Worm (Caenorhabditis elegans) whole organism, L4/young adult: ENCODE results near the gene str-125.

ENCODE experiments used
- W03F9.2 ChIP-seq: fragments of 150-350 bp; optimal IDR thresholded peaks from 2 replicates; lab custom pipeline; 2014; ENCODE audit warnings: missing biosample characterization, missing genetic modification characterization
- him-1 ChIP-seq: sonication (generic microtip); optimal IDR thresholded peaks from 2 replicates; lab custom pipeline; 2016; ENCODE audit warnings: missing genotype, missing genetic modification reagents, missing genetic modification characterization, missing compliant biosample characterization

- no peak for TF ChIP-seq him-1 (tag; lab: Kevin White, UChicago)
- TF ChIP-seq W03F9.2 (tag; lab: Kevin White, UChicago) = no peak
These were observed 31.3 kb downstream of the str-125 start, which contains the start of gene F28B1.2 for ce11 chrV:17044500-17044899.
